Worm (Caenorhabditis elegans): ENCODE measurements around the gene mans-3.

The mans-3 gene

ce11 chrX:5165037-5165436 is at the start of gene mans-3:
mans-3 (plus strand) TSS chrX:5165395.
- TF ChIP-seq snpc-1.1 (tag; optimal IDR thresholded peaks at IDR 0.05; ENCODE audit: insufficient read depth): no peak
- peak; percentile 88 for TF ChIP-seq attf-5 (GFP tag; optimal IDR thresholded peaks at IDR 0.05)
- TF ChIP-seq ekl-4 (GFP tag; IDR thresholded peaks at IDR 0.05): 0 out of 2 replicates have a peak, but pooled peaks have one; percentile 43
- no peak for TF ChIP-seq F55B11.4 (tag; optimal IDR thresholded peaks at IDR 0.05; ENCODE audit: borderline replicate concordance, insufficient read depth)
- TF ChIP-seq F57C9.4 (tag; optimal IDR thresholded peaks at IDR 0.05): no peak
- TF ChIP-seq ztf-25 (GFP tag; IDR thresholded peaks at IDR 0.05): no peak
- no peak for TF ChIP-seq B0019.2 (GFP tag; conservative IDR thresholded peaks at IDR 0.05)
- no peak for TF ChIP-seq F52B5.7 (tag; optimal IDR thresholded peaks at IDR 0.05)
- TF ChIP-seq Y95B8A.8 (GFP tag; IDR thresholded peaks at IDR 0.05): no peak
- TF ChIP-seq madf-8 (GFP tag; conservative IDR thresholded peaks at IDR 0.05): no peak
- no peak for TF ChIP-seq F49E8.2 (tag; optimal IDR thresholded peaks at IDR 0.05; ENCODE audit: insufficient read depth)
- peak; percentile 75; the same call in 1 of the 2 replicates for TF ChIP-seq nfyb-1 (GFP tag; IDR thresholded peaks at IDR 0.05)
- peak; percentile 95 for TF ChIP-seq nhr-80 (tag; optimal IDR thresholded peaks at IDR 0.05)
- TF ChIP-seq rpc-1 (optimal IDR thresholded peaks at IDR 0.05): no peak
- TF ChIP-seq rpc-1 (tag; optimal IDR thresholded peaks at IDR 0.05): no peak
- no peak for TF ChIP-seq F37B4.10 (GFP tag; IDR thresholded peaks at IDR 0.05)
- TF ChIP-seq gei-17 (GFP tag; optimal IDR thresholded peaks at IDR 0.05): peak; percentile 70
- TF ChIP-seq attf-3 (GFP tag; conservative IDR thresholded peaks at IDR 0.05): no peak
- no peak for TF ChIP-seq sdz-38 (tag; optimal IDR thresholded peaks at IDR 0.05)
- TF ChIP-seq nfya-2 (GFP tag; IDR thresholded peaks at IDR 0.05): no peak
- TF ChIP-seq cebp-1 (GFP tag; IDR thresholded peaks at IDR 0.05): no peak
- no peak for TF ChIP-seq cebp-1 (tag; optimal IDR thresholded peaks at IDR 0.05)
- TF ChIP-seq snpc-1.3 (tag; optimal IDR thresholded peaks at IDR 0.05; ENCODE audit: insufficient read depth): no peak
- TF ChIP-seq hlh-12 (tag; optimal IDR thresholded peaks at IDR 0.05): no peak
- no peak for TF ChIP-seq snpc-4 (GFP tag; optimal IDR thresholded peaks at IDR 0.05)
- peak in 2 of 4 experiments; percentile 55 to 81 for TF ChIP-seq snpc-4 (tag; optimal IDR thresholded peaks at IDR 0.05)
- no peak; the same call in 1 of the 2 replicates for TF ChIP-seq mcd-1 (GFP tag; IDR thresholded peaks at IDR 0.05)
- TF ChIP-seq F39B2.1 (GFP tag; IDR thresholded peaks at IDR 0.05): no peak
- no peak for TF ChIP-seq chd-7 (tag; optimal IDR thresholded peaks at IDR 0.05)
- TF ChIP-seq ceh-58 (GFP tag; IDR thresholded peaks at IDR 0.05): no peak
- TF ChIP-seq K12H6.12 (tag; optimal IDR thresholded peaks at IDR 0.05): peak; percentile 83
- no peak for TF ChIP-seq dpl-1 (GFP tag; optimal IDR thresholded peaks at IDR 0.05)
- TF ChIP-seq dpff-1 (tag; optimal IDR thresholded peaks at IDR 0.05): no peak
- TF ChIP-seq hsf-1 (GFP tag; IDR thresholded peaks at IDR 0.05): no peak
- no peak for TF ChIP-seq mxl-1 (tag; optimal IDR thresholded peaks at IDR 0.05)
- TF ChIP-seq ccch-3 (GFP tag; optimal IDR thresholded peaks at IDR 0.05): no peak
- no peak for TF ChIP-seq F10E7.11 (tag; optimal IDR thresholded peaks at IDR 0.05)
- TF ChIP-seq hrde-1 (tag; optimal IDR thresholded peaks at IDR 0.05; ENCODE audit: borderline replicate concordance): no peak
- no peak for TF ChIP-seq tbx-9 (tag; optimal IDR thresholded peaks at IDR 0.05; ENCODE audit: borderline replicate concordance)
- no peak for TF ChIP-seq ztf-3 (GFP tag; optimal IDR thresholded peaks at IDR 0.05)
- TF ChIP-seq somi-1 (GFP tag; optimal IDR thresholded peaks at IDR 0.05): peak; percentile 81
- peak; percentile 82; the same call in 1 of the 2 replicates for TF ChIP-seq Y53G8AR.9 (GFP tag; conservative IDR thresholded peaks at IDR 0.05)
- TF ChIP-seq unc-130 (GFP tag; optimal IDR thresholded peaks at IDR 0.05): no peak
- no peak for TF ChIP-seq efl-1 (GFP tag; optimal IDR thresholded peaks at IDR 0.05)
- no peak for TF ChIP-seq ceh-100 (GFP tag; IDR thresholded peaks at IDR 0.05)
- TF ChIP-seq unc-62 (GFP tag; optimal IDR thresholded peaks at IDR 0.05): peak; percentile 61
- TF ChIP-seq aptf-2 (GFP tag; conservative IDR thresholded peaks at IDR 0.05): no peak
- TF ChIP-seq ztf-18 (tag; optimal IDR thresholded peaks at IDR 0.05): peak; percentile 97
- TF ChIP-seq egrh-3 (GFP tag; IDR thresholded peaks at IDR 0.05): no peak
- no peak for TF ChIP-seq nfya-1 (tag; optimal IDR thresholded peaks at IDR 0.05; ENCODE audit: borderline replicate concordance, insufficient read depth)
